Worm (Caenorhabditis elegans) whole organism, L1 larva: ENCODE data around the gene T26E4.3.

Experiments used
- C16A3.4 ChIP-seq: fragments of 150-350 bp; optimal IDR thresholded peaks from 2 replicates; lab custom pipeline; 2014; ENCODE audit warnings: missing biosample characterization, missing genetic modification characterization
- F16B12.6 ChIP-seq: fragments of 150-350 bp; optimal IDR thresholded peaks from 2 replicates; lab custom pipeline; 2014; ENCODE audit warnings: missing biosample characterization, missing genetic modification characterization
- Y116A8C.19 ChIP-seq: sonication (generic microtip); optimal IDR thresholded peaks from 2 replicates; lab custom pipeline; 2016; ENCODE audit warnings: missing compliant biosample characterization, missing genetic modification characterization, borderline replicate concordance
- aha-1 ChIP-seq: fragments of 150-350 bp; optimal IDR thresholded peaks from 2 replicates; lab custom pipeline; 2014; ENCODE audit warnings: missing biosample characterization, missing genetic modification characterization
- alr-1 ChIP-seq: fragments of 200-800 bp; sonication (Bioruptor generic); optimal IDR thresholded peaks from 2 replicates; lab custom pipeline; 2018; ENCODE audit warnings: borderline replicate concordance, mild to moderate bottlenecking, missing genetic modification characterization, missing compliant biosample characterization
- ama-1 ChIP-seq: fragments of 150-350 bp; optimal IDR thresholded peaks from 2 replicates; lab custom pipeline; 2014
- ceh-82 ChIP-seq, 3 experiments: fragments of 150-350 bp in 1 of 3; sonication (generic microtip) in 2 of 3; optimal IDR thresholded peaks; 2 replicates each; lab custom pipeline; 2014 to 2017; ENCODE audit warnings: missing biosample characterization in 3 of 3, missing genetic modification characterization in 3 of 3
- ceh-88 ChIP-seq: fragments of 200-800 bp; sonication (Bioruptor generic); IDR thresholded peaks from 2 replicates; pipeline ENCODE4 v1.3.6; 2022; ENCODE audit warnings: missing genetic modification characterization, missing compliant biosample characterization
- ces-1 ChIP-seq: fragments of 150-350 bp; optimal IDR thresholded peaks from 2 replicates; lab custom pipeline; 2014; ENCODE audit warnings: missing biosample characterization, missing genetic modification reagents, missing genetic modification characterization
- efl-1 ChIP-seq, 4 experiments: fragments of 150-350 bp; optimal IDR thresholded peaks in 3 of 4; peaks in 1 of 4; 1 replicate in 1 of 4; 2 replicates in 3 of 4; lab custom pipeline; 2014; ENCODE audit warnings: missing biosample characterization in 2 of 4, missing genetic modification characterization in 2 of 4, missing genetic modification reagents in 2 of 4
- efl-3 ChIP-seq: fragments of 200-800 bp; sonication (Bioruptor generic); optimal IDR thresholded peaks from 2 replicates; lab custom pipeline; 2018; ENCODE audit warnings: mild to moderate bottlenecking, missing genetic modification characterization, missing compliant biosample characterization
- egl-13 ChIP-seq: sonication (generic microtip); optimal IDR thresholded peaks from 2 replicates; lab custom pipeline; 2016; ENCODE audit warnings: missing genotype, missing genetic modification reagents, missing genetic modification characterization, missing compliant biosample characterization
- egl-27 ChIP-seq, 2 experiments: fragments of 150-350 bp in 1 of 2; sonication (generic microtip); optimal IDR thresholded peaks; 3 replicates each; lab custom pipeline; 2017 to 2018; ENCODE audit warnings: missing biosample characterization in 2 of 2, missing genetic modification characterization in 2 of 2, missing genetic modification reagents in 2 of 2
- elt-2 ChIP-seq: sonication (generic microtip); optimal IDR thresholded peaks from 2 replicates; lab custom pipeline; 2016; ENCODE audit warnings: missing genetic modification characterization, mild to moderate bottlenecking, inconsistent platforms, missing compliant biosample characterization, missing genetic modification reagents
- ets-5 ChIP-seq: fragments of 200-800 bp; sonication (Bioruptor generic); IDR thresholded peaks from 2 replicates; pipeline ENCODE4 v1.3.6; 2022; ENCODE audit warnings: missing genetic modification characterization, missing compliant biosample characterization
- fos-1 ChIP-seq: fragments of 150-350 bp; optimal IDR thresholded peaks from 2 replicates; lab custom pipeline; 2014; ENCODE audit warnings: missing biosample characterization, missing genetic modification characterization
- grh-1 ChIP-seq: fragments of 200-800 bp; sonication (Bioruptor generic); IDR thresholded peaks from 2 replicates; pipeline ENCODE4 v1.3.6; 2022; ENCODE audit warnings: missing genetic modification reagents, missing genetic modification characterization, missing compliant biosample characterization
- isw-1 ChIP-seq: fragments of 200-800 bp; sonication (Bioruptor generic); IDR thresholded peaks from 2 replicates; pipeline ENCODE4 v1.3.6; 2022; ENCODE audit warnings: missing genetic modification characterization, missing compliant biosample characterization
- lin-35 ChIP-seq, 2 experiments: fragments of 150-350 bp; optimal IDR thresholded peaks; 2 replicates each; lab custom pipeline; 2014; ENCODE audit warnings: missing biosample characterization in 2 of 2, missing genetic modification characterization in 2 of 2, missing genetic modification reagents in 2 of 2
- lir-3 ChIP-seq: sonication (generic microtip); optimal IDR thresholded peaks from 2 replicates; lab custom pipeline; 2016; ENCODE audit warnings: mild to moderate bottlenecking, missing genetic modification characterization, moderate library complexity, missing compliant biosample characterization; ENCODE audit not compliant: poor library complexity
- lsy-2 ChIP-seq, 2 experiments: fragments of 150-350 bp; optimal IDR thresholded peaks; 2 replicates each; lab custom pipeline; 2014; ENCODE audit warnings: missing biosample characterization in 2 of 2, missing genetic modification characterization in 2 of 2
- mef-2 ChIP-seq: fragments of 150-350 bp; optimal IDR thresholded peaks from 2 replicates; lab custom pipeline; 2014; ENCODE audit warnings: missing biosample characterization, missing genetic modification characterization
- nhr-11 ChIP-seq: fragments of 150-350 bp; optimal IDR thresholded peaks from 2 replicates; lab custom pipeline; 2014; ENCODE audit warnings: missing biosample characterization, missing genetic modification characterization
- nhr-12 ChIP-seq: sonication (generic microtip); optimal IDR thresholded peaks from 2 replicates; lab custom pipeline; 2017; ENCODE audit warnings: missing biosample characterization, missing genetic modification characterization
- nhr-20 ChIP-seq: sonication (generic microtip); optimal IDR thresholded peaks from 2 replicates; lab custom pipeline; 2016; ENCODE audit warnings: mild to moderate bottlenecking, missing genetic modification characterization, missing compliant biosample characterization
- nhr-237 ChIP-seq: fragments of 150-350 bp; optimal IDR thresholded peaks from 2 replicates; lab custom pipeline; 2014; ENCODE audit warnings: missing biosample characterization, missing genetic modification characterization
- nhr-28 ChIP-seq: fragments of 150-350 bp; optimal IDR thresholded peaks from 2 replicates; lab custom pipeline; 2014; ENCODE audit warnings: missing biosample characterization, missing genetic modification characterization
- nhr-47 ChIP-seq: sonication (generic microtip); optimal IDR thresholded peaks from 2 replicates; lab custom pipeline; 2016; ENCODE audit warnings: mild to moderate bottlenecking, missing genetic modification characterization, moderate library complexity, missing compliant biosample characterization
- nhr-71 ChIP-seq: sonication (generic microtip); optimal IDR thresholded peaks from 2 replicates; lab custom pipeline; 2016; ENCODE audit warnings: mild to moderate bottlenecking, missing genetic modification characterization, moderate library complexity, missing compliant biosample characterization
- nhr-84 ChIP-seq: sonication (generic microtip); optimal IDR thresholded peaks from 2 replicates; lab custom pipeline; 2017; ENCODE audit warnings: missing biosample characterization, missing genetic modification characterization
- pag-3 ChIP-seq: sonication (generic microtip); optimal IDR thresholded peaks from 2 replicates; lab custom pipeline; 2017; ENCODE audit warnings: missing genetic modification characterization, mild to moderate bottlenecking, missing compliant biosample characterization, antibody characterized with exemption, borderline replicate concordance; ENCODE audit not compliant: insufficient read depth
- snpc-4 ChIP-seq: fragments of 150-350 bp; optimal IDR thresholded peaks from 2 replicates; lab custom pipeline; 2014; ENCODE audit warnings: missing biosample characterization, missing genetic modification characterization
- snu-23 ChIP-seq: sonication (generic microtip); optimal IDR thresholded peaks from 2 replicates; lab custom pipeline; 2016; ENCODE audit warnings: missing genetic modification characterization, missing compliant biosample characterization
- sptf-1 ChIP-seq: fragments of 150-350 bp; optimal IDR thresholded peaks from 2 replicates; lab custom pipeline; 2014; ENCODE audit warnings: missing biosample characterization, missing genetic modification characterization
- sup-37 ChIP-seq: fragments of 200-800 bp; sonication (Bioruptor generic); optimal IDR thresholded peaks from 2 replicates; lab custom pipeline; 2018; ENCODE audit warnings: mild to moderate bottlenecking, missing genetic modification characterization, missing compliant biosample characterization
- unc-130 ChIP-seq: fragments of 150-350 bp; optimal IDR thresholded peaks from 2 replicates; lab custom pipeline; 2017; ENCODE audit warnings: missing biosample characterization, missing genetic modification characterization, inconsistent platforms
- unc-62 ChIP-seq: fragments of 150-350 bp; optimal IDR thresholded peaks from 2 replicates; lab custom pipeline; 2014; ENCODE audit warnings: missing biosample characterization, missing genetic modification reagents, missing genetic modification characterization
- unc-86 ChIP-seq: sonication (generic microtip); optimal IDR thresholded peaks from 2 replicates; lab custom pipeline; 2016; ENCODE audit warnings: missing genetic modification characterization, missing compliant biosample characterization
- vab-15 ChIP-seq: sonication (generic microtip); optimal IDR thresholded peaks from 2 replicates; lab custom pipeline; 2017; ENCODE audit warnings: missing genotype, mild to moderate bottlenecking, missing genetic modification characterization, missing compliant biosample characterization
- zag-1 ChIP-seq: fragments of 150-350 bp; optimal IDR thresholded peaks from 2 replicates; lab custom pipeline; 2014; ENCODE audit warnings: missing biosample characterization, missing genetic modification characterization

T26E4.3 gene

DNA sequence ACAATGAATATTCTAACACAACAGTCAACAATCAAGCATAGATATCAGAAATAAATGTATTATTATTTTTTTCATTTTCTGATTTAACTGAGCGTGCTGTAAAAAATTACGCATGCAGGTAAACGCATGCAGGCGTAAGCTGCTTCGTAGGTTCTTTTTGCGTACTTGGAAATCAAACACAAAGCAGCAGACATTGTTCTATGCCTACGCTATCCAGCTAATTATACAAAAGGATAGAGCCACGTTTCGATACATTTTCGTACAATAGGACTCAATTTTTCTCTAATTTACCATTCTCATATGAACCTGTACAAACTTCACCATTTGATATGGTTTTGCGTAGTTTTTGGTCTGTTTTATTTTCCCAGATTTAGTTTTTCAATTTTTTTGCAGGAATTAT lies at the start of gene T26E4.3:
T26E4.3 (plus strand) TSS at position 301 of the 400 bp plus-strand sequence.
- TF ChIP-seq sup-37 (GFP tag; lab: Kevin White, UChicago) (no peak), ceh-82 (tag; optimal IDR thresholded peaks at IDR 0.05; lab: Kevin White, UChicago) (no peak), elt-2 (tag; lab: Kevin White, UChicago) (no peak)

DNA sequence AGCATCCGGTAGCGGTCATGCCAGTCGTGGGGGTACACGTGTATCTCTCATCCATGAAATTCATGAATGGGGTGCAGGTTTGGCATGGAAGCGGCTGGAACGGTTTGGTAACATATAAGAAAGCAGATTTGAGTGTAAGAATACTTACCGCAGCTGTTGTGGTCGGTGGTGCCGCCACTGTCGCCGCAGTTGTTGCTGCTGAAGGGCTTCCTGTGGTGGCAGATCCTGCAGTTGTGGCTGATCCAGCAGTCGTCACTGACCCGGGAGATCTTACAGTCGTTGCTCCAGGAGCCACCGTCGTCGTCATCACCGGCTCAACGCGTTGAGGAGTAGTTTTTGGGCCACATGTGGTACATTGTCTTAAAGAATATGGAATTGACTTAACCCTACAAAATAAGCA lies 49.6 kb upstream of the T26E4.3 start:
- TF ChIP-seq snpc-4 (tag; lab: Kevin White, UChicago) (no peak), elt-2 (tag; lab: Kevin White, UChicago) (no peak), fos-1 (tag; lab: Kevin White, UChicago) (no peak), nhr-12 (tag; lab: Kevin White, UChicago) (no peak), unc-86 (tag; lab: Kevin White, UChicago) (no peak), alr-1 (no peak), zag-1 (tag; lab: Kevin White, UChicago) (no peak), efl-3 (GFP tag; lab: Kevin White, UChicago) (no peak), snu-23 (GFP tag; lab: Kevin White, UChicago) (no peak), mef-2 (tag; lab: Kevin White, UChicago) (no peak), vab-15 (tag; lab: Kevin White, UChicago) (no peak), Y116A8C.19 (no peak)

DNA sequence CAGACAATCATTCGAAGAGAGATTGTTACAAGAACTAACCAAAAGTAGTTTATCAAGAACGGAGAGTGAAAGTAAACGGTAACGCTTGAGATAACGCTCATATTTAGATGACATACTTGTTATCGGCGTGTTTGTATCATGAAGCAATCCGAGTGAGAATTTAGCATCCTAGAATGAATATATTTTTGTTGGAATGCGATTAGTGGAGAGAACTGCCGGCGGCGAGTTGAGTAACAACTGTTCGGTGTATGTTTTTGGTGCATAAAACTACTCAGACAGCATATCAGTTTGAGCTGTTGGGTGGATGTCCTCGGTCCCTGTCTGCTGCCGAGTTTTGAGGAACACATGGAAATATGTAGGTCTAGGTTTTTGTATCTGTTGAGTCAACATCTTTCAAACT lies 49.0 kb upstream of the T26E4.3 start, which contains the start of gene T23D5.3:
T23D5.3 (minus strand) TSS at position 101 of the 400 bp plus-strand sequence.
- TF ChIP-seq ama-1 (lab: Kevin White, UChicago), result no peak
- no peak for TF ChIP-seq efl-3 (GFP tag; lab: Kevin White, UChicago)
- no peak for TF ChIP-seq lin-35 (GFP tag; optimal IDR thresholded peaks at IDR 0.05; lab: Kevin White, UChicago)
- no peak for TF ChIP-seq egl-27 (tag; optimal IDR thresholded peaks at IDR 0.05; lab: Kevin White, UChicago)
- TF ChIP-seq sptf-1 (tag; lab: Kevin White, UChicago), result no peak
- no peak for TF ChIP-seq ets-5 (GFP tag; lab: Robert Waterston, UW)
- no peak for TF ChIP-seq ceh-88

DNA sequence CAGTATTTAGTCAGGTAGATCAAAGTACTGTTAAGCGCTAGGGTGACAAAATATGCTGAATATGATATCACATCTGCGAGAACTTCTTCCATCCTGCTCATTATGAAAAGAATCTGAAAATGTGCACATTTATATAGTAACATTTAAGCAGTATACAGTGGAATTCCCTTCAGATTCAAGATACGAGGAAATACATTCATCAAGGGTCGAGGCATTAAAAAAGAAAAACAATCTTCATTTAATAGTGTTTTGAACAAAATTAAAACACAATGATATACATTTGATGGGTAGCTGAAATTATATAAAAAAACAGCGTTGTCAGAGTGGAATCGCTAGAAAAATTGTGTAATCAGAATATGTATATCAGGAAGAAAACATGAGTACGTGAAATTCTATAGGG lies 46.9 kb upstream of the T26E4.3 start, which contains the start of gene str-27:
str-27 (minus strand) TSS at position 101 of the 400 bp plus-strand sequence.
- TF ChIP-seq lsy-2 (tag; optimal IDR thresholded peaks at IDR 0.05; lab: Kevin White, UChicago) (no peak), ceh-82 (tag; optimal IDR thresholded peaks at IDR 0.05; lab: Kevin White, UChicago) (no peak), aha-1 (no peak), ceh-88 (no peak), unc-62 (GFP tag; lab: Kevin White, UChicago) (no peak), lir-3 (no peak), sup-37 (GFP tag; lab: Kevin White, UChicago) (no peak), egl-13 (tag; lab: Kevin White, UChicago) (no peak), nhr-28 (tag; lab: Kevin White, UChicago) (no peak), sptf-1 (tag; lab: Kevin White, UChicago) (no peak), nhr-20 (no peak)

DNA sequence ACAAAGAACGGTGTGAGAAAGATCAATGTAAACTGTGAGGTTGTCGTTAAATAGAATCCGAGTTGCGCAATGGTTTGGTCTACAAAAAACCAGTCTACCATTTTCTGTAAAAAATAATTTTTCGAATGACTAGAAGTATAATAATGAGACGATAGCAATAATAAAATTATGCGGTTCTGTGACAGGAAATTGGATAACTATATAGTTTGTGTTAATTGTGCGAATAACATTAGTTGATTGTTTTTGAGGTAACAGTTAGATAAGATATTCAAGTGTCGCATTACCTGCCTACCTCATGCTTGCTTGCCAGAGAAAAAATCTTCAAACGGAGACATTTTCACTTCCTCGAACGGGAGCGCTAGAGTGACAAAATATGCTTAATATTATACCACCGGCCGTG lies 40.7 kb upstream of the T26E4.3 start, which contains the start of gene str-18:
str-18 (minus strand) TSS at position 101 of the 400 bp plus-strand sequence.
- TF ChIP-seq fos-1 (tag; lab: Kevin White, UChicago) (no peak), unc-86 (tag; lab: Kevin White, UChicago) (no peak), nhr-237 (tag; lab: Kevin White, UChicago) (no peak), sptf-1 (tag; lab: Kevin White, UChicago) (no peak), nhr-47 (tag; lab: Kevin White, UChicago) (no peak), nhr-71 (tag; lab: Kevin White, UChicago) (no peak), nhr-20 (no peak), alr-1 (no peak), nhr-84 (tag; lab: Kevin White, UChicago) (no peak), isw-1 (GFP tag; lab: Robert Waterston, UW) (no peak), F16B12.6 (tag; lab: Kevin White, UChicago) (no peak), pag-3 (tag; lab: Kevin White, UChicago) (no peak), unc-130 (no peak), ces-1 (no peak), grh-1 (no peak), elt-2 (tag; lab: Kevin White, UChicago) (no peak), nhr-11 (tag; lab: Kevin White, UChicago) (no peak), C16A3.4 (no peak), efl-1 (optimal IDR thresholded peaks at IDR 0.05; lab: Kevin White, UChicago) (no peak), efl-1 (GFP tag; optimal IDR thresholded peaks at IDR 0.05 in 1 of 2; lab: Kevin White, UChicago) (no peak), snpc-4 (tag; lab: Kevin White, UChicago) (no peak)
- TF ChIP-seq, all 84 proteins: peak for 0
